Worm (Caenorhabditis elegans): Measurements from ENCODE around the gene srab-10.

Gene srab-10

DNA sequence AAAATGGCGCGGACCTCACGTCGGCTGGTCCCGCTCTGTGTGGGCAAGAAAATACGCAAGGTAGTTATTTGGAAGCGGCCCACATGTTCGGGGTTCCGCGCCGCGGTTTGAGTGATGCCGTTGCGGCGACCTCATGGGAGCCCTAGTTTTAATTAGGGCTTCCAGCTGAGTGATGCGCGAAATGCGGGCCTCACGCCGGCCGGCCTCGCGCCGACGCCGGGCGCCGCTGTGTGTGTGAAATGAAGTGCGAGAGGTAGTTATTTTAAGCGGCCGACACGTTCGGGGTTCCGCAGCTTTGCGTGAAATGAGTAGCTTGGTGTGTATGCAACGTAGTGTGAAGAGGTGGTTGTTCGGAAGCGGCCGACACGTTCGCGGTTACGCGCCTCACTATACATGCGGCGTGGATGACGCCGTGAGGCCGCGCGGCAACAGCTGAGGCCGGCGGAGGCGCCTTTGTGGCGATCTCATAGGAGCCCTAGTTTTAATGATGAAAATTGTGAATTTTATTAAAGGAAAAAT lies 5.6 kb upstream of the srab-10 start:
- no peak for TF ChIP-seq unc-62 (GFP tag; optimal IDR thresholded peaks at IDR 0.05)

DNA sequence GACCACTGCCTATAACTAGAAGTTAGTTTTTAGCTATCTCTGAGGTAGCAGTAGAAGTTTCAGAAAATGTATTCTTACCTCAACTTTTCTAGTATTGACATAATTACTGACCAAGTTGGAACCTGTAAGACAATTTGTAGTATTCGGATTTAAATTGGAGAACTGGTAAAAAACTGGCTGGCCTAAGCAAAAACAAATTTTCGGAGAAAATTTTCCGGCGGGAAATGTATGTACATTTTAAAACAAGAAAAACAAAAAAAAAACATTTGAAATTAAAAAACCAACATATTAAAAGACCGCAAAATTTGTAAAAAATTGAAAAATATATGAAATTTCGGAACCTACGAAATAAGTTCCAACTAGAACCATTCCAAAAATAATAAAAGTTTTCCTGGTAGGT lies 2.5 kb upstream of the srab-10 start, which contains the start of gene srab-11:
srab-11 (minus strand) TSS at position 101 of the 400 bp plus-strand sequence.
- no peak for TF ChIP-seq unc-62 (GFP tag; optimal IDR thresholded peaks at IDR 0.05)

DNA sequence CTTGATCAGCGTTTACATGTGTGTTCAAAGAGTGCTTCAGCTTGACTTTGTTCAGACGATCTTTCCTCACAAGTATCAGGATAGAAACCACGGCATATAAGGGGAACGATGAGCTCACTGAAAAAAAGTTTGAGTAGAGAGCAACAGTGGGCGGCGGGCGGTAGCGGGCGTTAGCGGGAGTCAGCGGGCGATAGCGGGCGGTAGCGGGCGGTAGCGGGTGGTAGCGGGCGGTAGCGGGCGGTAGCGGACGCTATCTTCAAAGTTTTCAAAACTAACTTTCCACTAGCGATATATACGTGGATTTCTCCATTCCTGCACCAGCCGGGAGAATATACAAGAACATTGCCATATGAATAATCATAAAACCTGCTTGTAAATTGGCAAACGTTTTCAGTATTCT lies 847 bp upstream of the srab-10 start:
- no peak for TF ChIP-seq unc-62 (GFP tag; optimal IDR thresholded peaks at IDR 0.05)

DNA sequence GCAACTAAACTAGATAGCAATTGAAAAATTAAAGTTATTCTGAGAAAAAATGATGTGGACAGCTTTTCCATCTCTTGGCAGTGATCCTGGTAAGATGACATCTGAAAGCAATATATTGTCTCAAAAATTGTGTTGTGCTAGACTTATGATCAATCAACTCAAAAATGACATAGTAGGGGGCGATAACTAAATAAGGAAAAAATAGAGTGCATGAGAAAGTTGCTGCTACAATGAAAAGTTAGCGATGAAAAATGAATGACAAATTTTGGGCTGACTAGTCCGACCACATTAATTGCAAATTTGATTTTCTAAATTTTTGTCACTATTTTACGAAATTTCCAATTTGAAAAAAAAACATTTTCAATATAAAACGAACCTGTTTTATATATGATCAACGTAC lies 3.2 kb downstream of the srab-10 start, which contains the start of gene srab-9:
srab-9 (minus strand) TSS at position 101 of the 400 bp plus-strand sequence.
- no peak for TF ChIP-seq unc-62 (GFP tag; optimal IDR thresholded peaks at IDR 0.05)

DNA sequence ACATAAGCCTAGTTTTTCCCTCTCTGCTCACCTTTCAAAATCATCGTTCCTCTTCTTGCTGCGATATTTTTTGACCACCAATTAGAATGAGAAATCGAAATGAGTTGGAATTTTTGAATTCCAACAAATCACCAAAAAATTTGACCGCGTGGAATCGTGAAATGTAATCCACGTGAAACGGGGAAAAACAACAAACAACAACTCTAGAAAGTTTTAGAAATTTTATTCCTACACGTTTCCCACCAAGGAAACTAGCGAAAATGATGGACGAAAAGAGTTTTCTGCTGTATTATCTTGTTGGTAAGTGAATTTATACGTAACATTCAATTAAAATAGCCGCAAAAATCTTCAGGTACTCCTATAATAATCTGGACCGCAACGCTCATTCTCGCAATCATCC lies 5.9 kb downstream of the srab-10 start, which contains the start of the genes irld-3 and F02C9.1:
irld-3 (minus strand) TSS at position 101 of the 400 bp plus-strand sequence.
F02C9.1 (plus strand) TSS at position 216 of the 400 bp plus-strand sequence.
- TF ChIP-seq unc-62 (GFP tag; optimal IDR thresholded peaks at IDR 0.05): no peak

DNA sequence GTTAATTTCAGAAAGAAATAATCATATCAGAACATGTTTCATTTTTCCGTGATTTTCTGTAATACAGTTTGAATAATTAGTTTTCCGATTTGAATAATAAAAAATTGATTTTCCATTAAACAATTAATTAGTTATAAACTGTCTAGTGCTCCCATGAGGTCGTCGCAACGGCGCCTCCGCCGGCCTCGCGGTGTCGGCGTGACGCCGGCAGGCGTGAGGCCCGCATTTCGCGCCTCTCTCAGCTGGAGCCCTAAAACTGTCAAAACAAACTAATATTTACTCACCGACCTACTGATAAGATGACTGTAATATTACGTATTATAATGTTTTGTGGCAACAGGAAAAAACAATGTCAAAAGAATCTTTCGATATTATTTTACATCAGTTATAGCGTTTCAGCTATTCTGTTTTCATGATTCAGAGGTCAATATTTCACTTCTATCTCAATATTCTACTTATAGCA lies 11.1 kb downstream of the srab-10 start, which contains the start of gene F02C9.2:
F02C9.2 (plus strand) TSS at position 413 of the 463 bp plus-strand sequence.
- TF ChIP-seq unc-62 (GFP tag; optimal IDR thresholded peaks at IDR 0.05): no peak

DNA sequence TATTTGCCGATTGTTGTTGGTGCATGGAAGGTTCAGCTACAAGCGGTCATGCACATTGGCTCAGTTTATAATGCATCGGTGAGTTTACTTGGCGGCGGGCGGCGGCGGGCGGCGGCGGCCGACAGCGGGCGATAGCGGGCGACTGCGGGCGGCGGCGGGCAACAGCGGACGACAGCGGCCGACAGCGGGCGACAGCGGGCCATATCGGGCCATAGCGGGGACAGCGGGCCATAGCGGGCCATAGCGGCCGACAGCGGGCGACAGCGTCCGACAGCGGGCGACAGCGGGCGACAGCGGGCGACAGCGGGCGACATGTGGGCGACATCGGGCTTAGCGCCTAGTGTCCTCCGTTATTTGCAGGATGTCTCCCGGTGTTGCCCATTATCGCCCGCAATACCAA lies 12.3 kb downstream of the srab-10 start:
- no peak for TF ChIP-seq unc-62 (GFP tag; optimal IDR thresholded peaks at IDR 0.05)

DNA sequence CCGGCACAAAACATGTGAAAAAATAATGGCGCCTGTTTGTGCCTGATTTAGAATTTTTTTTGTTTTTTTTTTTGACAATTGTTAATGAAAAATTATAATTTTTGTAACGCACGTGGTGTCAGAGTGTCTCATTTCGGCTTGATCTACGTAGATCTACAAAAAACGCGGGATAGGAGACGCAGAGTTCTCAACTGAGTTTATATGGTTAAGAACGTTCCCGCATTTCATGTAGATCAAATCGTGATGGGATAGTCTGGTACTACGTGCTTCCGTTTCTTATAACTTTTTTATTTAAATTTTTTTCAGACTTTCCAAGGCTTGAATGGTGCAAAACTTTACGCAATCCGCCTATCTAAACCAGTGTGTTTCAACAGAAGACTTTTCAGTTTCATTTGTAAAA lies 15.6 kb downstream of the srab-10 start, which contains the start of gene tat-6:
tat-6 (plus strand) TSS at position 301 of the 400 bp plus-strand sequence.
- no peak for TF ChIP-seq unc-62 (GFP tag; optimal IDR thresholded peaks at IDR 0.05)

DNA sequence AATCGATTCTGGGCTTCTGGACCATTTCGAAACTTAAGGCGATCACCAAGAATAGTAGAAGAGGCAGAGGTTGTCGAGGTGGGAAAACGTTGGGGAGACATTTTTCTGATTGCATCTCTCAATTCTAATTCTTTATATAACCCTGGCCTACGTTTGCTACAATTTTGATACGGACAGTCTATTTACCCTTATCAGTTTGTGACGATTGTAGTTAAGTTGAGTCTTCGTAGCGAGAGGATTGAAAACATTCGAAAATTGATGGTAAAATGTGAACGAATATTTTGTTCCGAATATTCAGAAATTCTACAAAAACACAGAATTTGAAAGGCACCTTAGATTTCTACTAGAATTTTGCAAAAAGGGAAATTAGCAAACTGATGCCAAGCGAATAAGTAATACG lies 16.7 kb downstream of the srab-10 start, which contains the start of gene Y73C8C.10:
Y73C8C.10 (minus strand) TSS at position 101 of the 400 bp plus-strand sequence.
- no peak for TF ChIP-seq unc-62 (GFP tag; optimal IDR thresholded peaks at IDR 0.05)

DNA sequence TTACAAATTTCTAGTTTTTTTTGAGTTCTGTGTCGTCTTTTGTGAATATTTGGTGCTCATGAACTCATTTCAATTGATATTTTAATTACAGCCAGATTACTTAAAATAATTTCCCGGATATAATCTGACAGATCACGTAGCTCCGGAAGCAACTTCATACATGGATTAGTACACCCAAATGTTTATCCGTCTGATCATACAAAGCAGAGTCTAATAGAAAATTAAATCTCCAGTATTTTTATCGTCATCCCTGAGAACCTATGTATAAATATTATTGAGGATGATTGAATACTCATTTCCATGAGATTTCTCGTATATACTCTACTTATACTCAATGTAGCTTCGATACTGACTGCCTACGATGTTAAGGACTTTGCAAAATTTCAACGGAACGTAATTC lies 19.5 kb downstream of the srab-10 start, which contains the start of gene Y73C8C.12:
Y73C8C.12 (plus strand) TSS at position 301 of the 400 bp plus-strand sequence.
- no peak for TF ChIP-seq unc-62 (GFP tag; optimal IDR thresholded peaks at IDR 0.05)

DNA sequence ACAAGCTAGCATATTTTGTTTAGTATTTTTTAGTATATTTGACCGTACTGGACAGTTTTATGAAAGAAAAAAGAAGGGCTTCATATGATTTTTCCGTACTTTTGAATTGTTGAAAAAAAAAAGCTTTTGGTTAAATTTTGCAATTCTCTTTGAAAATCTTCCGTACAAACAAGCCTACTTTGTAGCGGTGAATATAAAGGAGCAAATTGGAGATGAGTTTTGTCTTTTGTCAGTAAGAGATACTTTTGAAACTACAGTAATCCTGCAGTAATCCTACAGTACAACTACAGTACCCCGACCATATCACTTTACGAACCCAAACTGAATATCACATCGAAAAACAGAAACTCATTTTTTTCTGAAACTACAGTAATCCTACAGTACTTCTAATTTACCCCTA lies 22.0 kb downstream of the srab-10 start:
- no peak for TF ChIP-seq unc-62 (GFP tag; optimal IDR thresholded peaks at IDR 0.05)

DNA sequence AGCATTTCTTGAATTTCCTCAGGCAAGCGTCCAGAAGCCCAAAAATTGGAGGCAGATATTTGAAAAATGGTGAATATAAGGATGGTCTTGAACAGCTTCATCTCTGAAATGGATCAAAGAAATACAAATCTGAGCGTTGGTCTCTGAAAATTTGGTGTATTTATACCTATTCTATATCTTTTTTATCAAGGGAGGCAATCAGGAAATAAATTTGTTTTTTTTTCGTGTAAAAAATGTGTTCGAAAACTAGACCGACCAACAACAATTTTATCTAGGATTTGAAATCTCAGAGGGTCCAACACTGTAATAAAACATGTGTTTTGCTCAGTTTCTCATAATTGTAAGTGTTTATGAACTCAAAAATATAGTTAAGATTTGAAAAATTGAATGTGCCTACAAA lies 22.7 kb downstream of the srab-10 start, which contains the start of gene srt-56:
srt-56 (minus strand) TSS at position 101 of the 400 bp plus-strand sequence.
- no peak for TF ChIP-seq unc-62 (GFP tag; optimal IDR thresholded peaks at IDR 0.05)

DNA sequence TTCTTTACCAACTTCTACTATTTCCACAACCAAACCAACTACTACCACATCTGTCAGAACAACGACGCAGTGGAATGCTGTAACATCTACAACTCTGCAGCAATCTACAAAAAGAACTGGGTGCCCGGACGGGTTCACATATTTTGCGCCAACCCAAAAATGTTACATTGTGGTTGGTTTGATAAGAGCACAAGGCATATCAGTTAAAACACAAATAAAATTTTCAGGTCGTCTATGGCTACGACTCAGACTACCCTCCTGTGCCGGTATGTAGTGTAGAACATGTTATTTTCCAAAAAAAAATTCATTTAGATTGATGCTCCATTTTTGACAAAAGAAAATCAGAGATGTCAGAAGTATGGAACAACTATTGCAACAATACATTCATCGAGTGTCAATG lies 25.2 kb downstream of the srab-10 start:
- TF ChIP-seq unc-62 (GFP tag; optimal IDR thresholded peaks at IDR 0.05): no peak

DNA sequence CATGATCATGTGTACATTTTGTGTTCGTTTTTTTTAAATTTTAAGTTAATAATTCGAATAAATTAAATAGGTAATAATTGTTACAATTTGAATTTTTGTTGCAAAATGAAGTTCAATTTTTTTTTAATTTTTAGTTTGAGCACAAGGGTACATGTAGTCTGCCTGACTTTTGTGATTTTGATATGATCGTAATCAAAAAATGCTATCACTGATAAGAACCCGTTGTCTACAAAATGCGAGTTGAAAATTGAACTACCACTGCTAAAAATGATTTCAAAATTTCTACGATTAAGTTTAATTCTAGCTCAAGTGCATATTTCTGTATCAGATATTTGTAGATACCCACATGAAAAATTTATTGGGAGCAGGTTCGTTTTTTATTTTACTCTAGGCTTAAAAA lies 26.2 kb downstream of the srab-10 start, which contains the start of gene clec-210:
clec-210 (plus strand) TSS at position 211 of the 400 bp plus-strand sequence.
- TF ChIP-seq unc-62 (GFP tag; optimal IDR thresholded peaks at IDR 0.05): no peak

DNA sequence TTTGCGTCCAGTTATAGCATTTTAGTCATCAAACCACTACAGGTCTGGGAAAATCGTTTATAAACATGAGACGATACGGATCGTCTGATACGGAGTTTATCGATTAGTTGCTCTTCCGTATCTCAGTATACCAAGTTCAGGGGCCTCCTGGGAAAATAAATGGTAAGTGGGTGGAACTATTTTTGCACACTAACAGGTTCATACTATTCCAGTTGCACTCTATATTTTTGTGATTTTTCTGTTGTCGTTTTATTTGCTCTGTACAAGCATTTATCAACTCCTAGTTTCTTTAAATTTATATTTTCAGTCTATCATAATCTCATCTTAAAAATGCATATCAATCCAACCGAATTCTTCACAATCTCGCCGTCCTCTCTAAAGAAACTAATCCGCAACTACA lies 29.4 kb downstream of the srab-10 start, which contains the start of gene Y73C8C.3:
Y73C8C.3 (plus strand) TSS at position 301 of the 400 bp plus-strand sequence.
- no peak for TF ChIP-seq unc-62 (GFP tag; optimal IDR thresholded peaks at IDR 0.05)

DNA sequence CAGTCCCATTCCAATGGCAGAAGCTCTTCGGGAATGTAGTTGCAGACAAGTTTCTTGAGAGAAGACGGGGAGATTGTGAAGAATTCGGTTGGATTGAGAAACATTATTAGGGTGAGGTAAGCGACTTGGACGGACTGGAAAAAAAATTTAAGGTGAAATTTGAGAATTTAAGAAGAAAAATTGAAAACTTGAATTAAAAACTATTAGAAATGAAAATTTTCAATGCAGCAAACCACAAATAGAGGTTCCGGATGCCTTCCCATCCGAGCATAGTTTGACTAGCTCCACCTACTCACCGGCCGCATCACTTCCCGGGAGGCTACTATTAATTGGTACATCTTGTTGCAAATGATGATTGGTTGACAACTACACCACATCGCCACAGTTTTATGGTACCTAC lies 30.6 kb downstream of the srab-10 start, which contains the start of gene Y73C8C.8:
Y73C8C.8 (minus strand) TSS at position 101 of the 400 bp plus-strand sequence.
- TF ChIP-seq unc-62 (GFP tag; optimal IDR thresholded peaks at IDR 0.05): no peak

DNA sequence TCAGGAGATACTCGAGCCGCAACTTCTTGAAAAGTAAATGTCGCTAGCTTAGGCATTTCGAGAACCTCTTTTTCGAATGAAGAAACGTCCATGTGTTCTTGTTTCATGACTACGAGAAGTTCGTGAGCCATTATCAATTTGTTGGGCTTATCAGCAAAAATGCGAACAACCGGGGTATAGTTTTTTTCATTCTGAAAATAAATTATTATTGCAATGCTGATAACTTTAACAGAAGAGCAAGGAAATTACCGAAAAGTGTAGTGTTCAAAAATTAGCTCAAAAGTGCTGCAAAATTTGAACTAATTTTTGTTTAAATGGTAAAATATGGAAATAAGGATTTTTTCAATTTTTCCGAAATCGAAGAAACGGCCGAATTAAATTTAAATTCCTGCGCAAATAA lies 32.2 kb downstream of the srab-10 start:
- no peak for TF ChIP-seq unc-62 (GFP tag; optimal IDR thresholded peaks at IDR 0.05)
